Fruit fly (Drosophila melanogaster) whole organism, embryonic: ENCODE measurements around the gene prd1.

Source experiments
- BEAF-32 ChIP-seq: fragments of 200-800 bp; sonication (Bioruptor generic); optimal IDR thresholded peaks from 3 replicates; lab custom pipeline; 2017; ENCODE audit warnings: missing biosample characterization, missing genetic modification characterization, mild to moderate bottlenecking, moderate library complexity, missing genetic modification reagents
- Bteb2 ChIP-seq: fragments of 200-800 bp; sonication (Bioruptor generic); optimal IDR thresholded peaks from 2 replicates; lab custom pipeline; 2016; ENCODE audit warnings: missing biosample characterization, missing genetic modification characterization
- CG10959 ChIP-seq: fragments of 200-800 bp; sonication (Bioruptor generic); IDR thresholded peaks from 2 replicates; pipeline ENCODE4 v1.3.6; 2022; ENCODE audit warnings: missing biosample characterization, missing genetic modification characterization
- CG12942 ChIP-seq: fragments of 200-800 bp; sonication (Bioruptor generic); optimal IDR thresholded peaks from 3 replicates; lab custom pipeline; 2016; ENCODE audit warnings: missing biosample characterization, missing genetic modification characterization
- CG15073 ChIP-seq: fragments of 200-800 bp; sonication (Bioruptor generic); optimal IDR thresholded peaks from 2 replicates; lab custom pipeline; 2016; ENCODE audit warnings: missing biosample characterization, missing genetic modification characterization
- CG1647 ChIP-seq: fragments of 200-800 bp; sonication (Bioruptor generic); optimal IDR thresholded peaks from 3 replicates; lab custom pipeline; 2016; ENCODE audit warnings: missing biosample characterization, missing genetic modification characterization
- CG17328 ChIP-seq: fragments of 200-800 bp; sonication (Bioruptor generic); IDR thresholded peaks from 2 replicates; pipeline ENCODE4 v1.3.6; 2022; ENCODE audit warnings: missing biosample characterization, missing genetic modification characterization
- CG17802 ChIP-seq: fragments of 200-800 bp; sonication (Bioruptor generic); optimal IDR thresholded peaks from 2 replicates; lab custom pipeline; 2018; ENCODE audit warnings: missing biosample characterization, mild to moderate bottlenecking, missing genetic modification characterization, moderate library complexity
- CG18262 ChIP-seq: fragments of 200-800 bp; optimal IDR thresholded peaks from 3 replicates; lab custom pipeline; 2019; ENCODE audit warnings: missing biosample characterization, mild to moderate bottlenecking, missing genetic modification characterization, moderate library complexity
- CG2678 ChIP-seq: fragments of 200-800 bp; sonication (Bioruptor generic); optimal IDR thresholded peaks from 3 replicates; lab custom pipeline; 2019; ENCODE audit warnings: missing biosample characterization, mild to moderate bottlenecking, missing genetic modification characterization, moderate library complexity
- CG30403 ChIP-seq: fragments of 200-800 bp; sonication (Bioruptor generic); optimal IDR thresholded peaks from 3 replicates; lab custom pipeline; 2016; ENCODE audit warnings: missing biosample characterization, missing genetic modification characterization
- CG30431 ChIP-seq: fragments of 200-800 bp; sonication (Bioruptor generic); optimal IDR thresholded peaks from 2 replicates; lab custom pipeline; 2017; ENCODE audit warnings: missing biosample characterization, missing genetic modification characterization
- CG32532 ChIP-seq: fragments of 200-800 bp; sonication (Bioruptor generic); IDR thresholded peaks from 2 replicates; pipeline ENCODE4 v1.3.6; 2022; ENCODE audit warnings: missing biosample characterization, missing genetic modification characterization
- CG34422 ChIP-seq: fragments of 200-800 bp; sonication (Bioruptor generic); IDR thresholded peaks from 3 replicates; pipeline ENCODE4 v1.3.6; 2022; ENCODE audit warnings: missing biosample characterization, missing genetic modification characterization
- CG42726 ChIP-seq: fragments of 200-800 bp; sonication (Bioruptor generic); IDR thresholded peaks from 2 replicates; pipeline ENCODE4 v1.3.6; 2022; ENCODE audit warnings: missing biosample characterization, missing genetic modification characterization; ENCODE audit not compliant: partially characterized antibody
- CG4360 ChIP-seq: fragments of 200-800 bp; sonication (Bioruptor generic); IDR thresholded peaks from 2 replicates; pipeline ENCODE4 v1.3.6; 2022; ENCODE audit warnings: missing biosample characterization, missing genetic modification characterization
- CG6175 ChIP-seq: fragments of 200-800 bp; sonication (Bioruptor generic); IDR thresholded peaks from 3 replicates; pipeline ENCODE4 v1.3.6; 2022; ENCODE audit warnings: missing biosample characterization, missing genetic modification characterization
- CG6654 ChIP-seq: fragments of 200-800 bp; sonication (Bioruptor generic); optimal IDR thresholded peaks from 2 replicates; lab custom pipeline; 2017; ENCODE audit warnings: missing biosample characterization, mild to moderate bottlenecking, missing genetic modification characterization
- CG7372 ChIP-seq: fragments of 200-800 bp; sonication (Bioruptor generic); IDR thresholded peaks from 2 replicates; pipeline ENCODE4 v1.3.6; 2022; ENCODE audit warnings: missing biosample characterization, missing genetic modification characterization
- Deaf1 ChIP-seq: fragments of 200-800 bp; optimal IDR thresholded peaks from 3 replicates; lab custom pipeline; 2019; ENCODE audit warnings: missing biosample characterization, mild to moderate bottlenecking, missing genetic modification characterization, moderate library complexity
- E2f2 ChIP-seq: fragments of 200-800 bp; sonication (Bioruptor generic); IDR thresholded peaks from 2 replicates; pipeline ENCODE4 v1.3.6; 2022; ENCODE audit warnings: missing biosample characterization, missing genetic modification characterization
- Eip74EF ChIP-seq, 2 experiments: fragments of 200-800 bp in 1 of 2; fragments of >200 bp in 1 of 2; sonication (Bioruptor generic) in 1 of 2; optimal IDR thresholded peaks; 2 replicates each; lab custom pipeline; 2017 to 2019; ENCODE audit warnings: missing biosample characterization in 2 of 2, missing genetic modification characterization in 2 of 2, mild to moderate bottlenecking in 1 of 2, moderate library complexity in 1 of 2
- Elba2 ChIP-seq: fragments of 200-800 bp; sonication (Bioruptor generic); optimal IDR thresholded peaks from 3 replicates; lab custom pipeline; 2016; ENCODE audit warnings: missing biosample characterization, missing genetic modification characterization
- HLH4C ChIP-seq: fragments of 200-800 bp; sonication (Bioruptor generic); IDR thresholded peaks from 3 replicates; pipeline ENCODE4 v1.3.6; 2022; ENCODE audit warnings: missing biosample characterization, missing genetic modification characterization; ENCODE audit not compliant: partially characterized antibody
- Nf-YC ChIP-seq: fragments of 200-800 bp; optimal IDR thresholded peaks from 3 replicates; lab custom pipeline; 2019; ENCODE audit warnings: missing biosample characterization, mild to moderate bottlenecking, missing genetic modification characterization, moderate library complexity
- Oaz ChIP-seq: fragments of 200-800 bp; sonication (Bioruptor generic); IDR thresholded peaks from 2 replicates; pipeline ENCODE4 v1.3.6; 2022; ENCODE audit warnings: missing biosample characterization, missing genetic modification characterization
- PHDP ChIP-seq: fragments of 200-800 bp; sonication (Bioruptor generic); optimal IDR thresholded peaks from 3 replicates; lab custom pipeline; 2018; ENCODE audit warnings: missing biosample characterization, mild to moderate bottlenecking, missing genetic modification characterization, moderate library complexity
- Scr ChIP-seq: fragments of 200-800 bp; sonication (Bioruptor generic); IDR thresholded peaks from 2 replicates; pipeline ENCODE4 v1.3.6; 2022; ENCODE audit warnings: missing biosample characterization, missing genetic modification characterization; ENCODE audit not compliant: partially characterized antibody
- Sox100B ChIP-seq: fragments of 200-800 bp; sonication (Bioruptor generic); optimal IDR thresholded peaks from 3 replicates; lab custom pipeline; 2018; ENCODE audit warnings: missing biosample characterization, mild to moderate bottlenecking, missing genetic modification characterization
- ab ChIP-seq: fragments of 200-800 bp; sonication (Bioruptor generic); optimal IDR thresholded peaks from 2 replicates; lab custom pipeline; 2016; ENCODE audit warnings: missing biosample characterization, missing genetic modification characterization
- ash1 ChIP-seq: fragments of 200-800 bp; sonication (Bioruptor generic); optimal IDR thresholded peaks from 2 replicates; lab custom pipeline; 2018; ENCODE audit warnings: missing biosample characterization, mild to moderate bottlenecking, missing genetic modification characterization
- az2 ChIP-seq: fragments of 200-800 bp; sonication (Bioruptor generic); optimal IDR thresholded peaks from 3 replicates; lab custom pipeline; 2016; ENCODE audit warnings: missing biosample characterization, missing genetic modification characterization
- bbx ChIP-seq: fragments of 200-800 bp; sonication (Bioruptor generic); IDR thresholded peaks from 2 replicates; pipeline ENCODE4 v1.3.6; 2022; ENCODE audit warnings: missing biosample characterization, missing genetic modification characterization; ENCODE audit not compliant: partially characterized antibody
- bcd ChIP-seq: fragments of 200-800 bp; sonication (Bioruptor generic); optimal IDR thresholded peaks from 2 replicates; lab custom pipeline; 2017; ENCODE audit warnings: missing biosample characterization, mild to moderate bottlenecking, missing genetic modification characterization
- cad ChIP-seq: fragments of >200 bp; optimal IDR thresholded peaks from 2 replicates; lab custom pipeline; 2017; ENCODE audit warnings: missing biosample characterization, missing genetic modification characterization
- croc ChIP-seq: fragments of 200-800 bp; sonication (Bioruptor generic); conservative IDR thresholded peaks from 3 replicates; pipeline ENCODE4 v1.3.6; 2022; ENCODE audit warnings: missing biosample characterization, missing genetic modification characterization
- disco-r ChIP-seq: fragments of 200-800 bp; sonication (Bioruptor generic); optimal IDR thresholded peaks from 2 replicates; lab custom pipeline; 2016; ENCODE audit warnings: missing biosample characterization, missing genetic modification characterization
- ems ChIP-seq: fragments of 200-800 bp; sonication (Bioruptor generic); optimal IDR thresholded peaks from 3 replicates; lab custom pipeline; 2016; ENCODE audit warnings: missing biosample characterization, missing genetic modification characterization
- exex ChIP-seq: fragments of 200-800 bp; sonication (Bioruptor generic); optimal IDR thresholded peaks from 4 replicates; lab custom pipeline; 2018; ENCODE audit warnings: missing biosample characterization, mild to moderate bottlenecking, missing genetic modification characterization, moderate library complexity
- fd102C ChIP-seq: fragments of 200-800 bp; sonication (Bioruptor generic); optimal IDR thresholded peaks from 2 replicates; lab custom pipeline; 2018; ENCODE audit warnings: missing biosample characterization, mild to moderate bottlenecking, missing genetic modification characterization, moderate library complexity
- hbn ChIP-seq: fragments of 200-800 bp; sonication (Bioruptor generic); IDR thresholded peaks from 2 replicates; pipeline ENCODE4 v1.3.6; 2022; ENCODE audit warnings: missing biosample characterization, missing genetic modification characterization; ENCODE audit not compliant: partially characterized antibody
- hkb ChIP-seq, 2 experiments: fragments of 200-800 bp in 1 of 2; fragments of >200 bp in 1 of 2; sonication (Bioruptor generic) in 1 of 2; IDR thresholded peaks in 1 of 2; optimal IDR thresholded peaks in 1 of 2; 2 replicates each; pipeline versions ENCODE4 v1.3.6 to Lab custom; 2017 to 2022; ENCODE audit warnings: missing biosample characterization in 1 of 2, missing genetic modification characterization in 1 of 2
- jing ChIP-seq: fragments of 200-800 bp; sonication (Bioruptor generic); optimal IDR thresholded peaks from 2 replicates; lab custom pipeline; 2018; ENCODE audit warnings: missing biosample characterization, mild to moderate bottlenecking, missing genetic modification characterization
- luna ChIP-seq: fragments of 200-800 bp; sonication (Bioruptor generic); optimal IDR thresholded peaks from 2 replicates; lab custom pipeline; 2016; ENCODE audit warnings: missing biosample characterization, missing genetic modification characterization
- nerfin-1 ChIP-seq: fragments of 200-800 bp; sonication (Bioruptor generic); optimal IDR thresholded peaks from 3 replicates; lab custom pipeline; 2019; ENCODE audit warnings: missing biosample characterization, mild to moderate bottlenecking, missing genetic modification characterization, moderate library complexity
- p53 ChIP-seq: fragments of 200-800 bp; sonication (Bioruptor generic); optimal IDR thresholded peaks from 2 replicates; lab custom pipeline; 2016; ENCODE audit warnings: missing biosample characterization, missing genetic modification characterization
- pfk ChIP-seq: fragments of 200-800 bp; sonication (Bioruptor generic); optimal IDR thresholded peaks from 2 replicates; lab custom pipeline; 2018; ENCODE audit warnings: missing biosample characterization, mild to moderate bottlenecking, missing genetic modification characterization, moderate library complexity
- run ChIP-seq: fragments of 200-800 bp; sonication (Bioruptor generic); optimal IDR thresholded peaks from 3 replicates; lab custom pipeline; 2018; ENCODE audit warnings: missing biosample characterization, mild to moderate bottlenecking, missing genetic modification characterization
- schlank ChIP-seq: fragments of 200-800 bp; sonication (Bioruptor generic); optimal IDR thresholded peaks from 2 replicates; lab custom pipeline; 2018; ENCODE audit warnings: missing biosample characterization, mild to moderate bottlenecking, missing genetic modification characterization
- sqz ChIP-seq: fragments of 200-800 bp; sonication (Bioruptor generic); optimal IDR thresholded peaks from 3 replicates; lab custom pipeline; 2018; ENCODE audit warnings: missing biosample characterization, mild to moderate bottlenecking, missing genetic modification characterization

prd1 gene

dm6 chr3R:11773999-11774397, 12.8 kb downstream of the prd1 start (continued):
- TF ChIP-seq p53, result no peak
- TF ChIP-seq hkb (optimal IDR thresholded peaks at IDR 0.05; lab: Kevin White, UChicago), result no peak
- TF ChIP-seq hkb (GFP tag; IDR thresholded peaks at IDR 0.05; lab: Robert Waterston, UW), result no peak
- peak; percentile 60 for TF ChIP-seq sqz
- TF ChIP-seq CG2678 (tag; lab: Kevin White, UChicago), result peak; percentile 93
- no peak; the same call in 1 of the 2 replicates for TF ChIP-seq CG7372
- no peak for TF ChIP-seq hbn (GFP tag; lab: Robert Waterston, UW)
- TF ChIP-seq CG30431, result no peak
- peak; percentile 36 for TF ChIP-seq CG12942 (GFP tag; lab: Kevin White, UChicago)
- TF ChIP-seq CG30403 (GFP tag; lab: Kevin White, UChicago), result peak; percentile 79
- TF ChIP-seq Bteb2 (GFP tag; lab: Kevin White, UChicago), result peak; percentile 25
- TF ChIP-seq fd102C (GFP tag; lab: Kevin White, UChicago), result no peak
- peak; percentile 87 for TF ChIP-seq CG18262 (tag; lab: Kevin White, UChicago)
- TF ChIP-seq CG34422, result no peak
- no peak for TF ChIP-seq ash1 (GFP tag; lab: Kevin White, UChicago)
- TF ChIP-seq exex (tag; lab: Kevin White, UChicago), result peak; percentile 42
- TF ChIP-seq CG4360 (GFP tag; lab: Robert Waterston, UW), result no peak
- peak; percentile 40 for TF ChIP-seq Deaf1 (tag; lab: Kevin White, UChicago)
- peak; percentile 62 for TF ChIP-seq az2 (GFP tag; lab: Kevin White, UChicago)
- TF ChIP-seq PHDP (tag; lab: Kevin White, UChicago), result peak; percentile 80
- TF ChIP-seq CG32532 (GFP tag; lab: Robert Waterston, UW), result no peak
- no peak for TF ChIP-seq Scr (GFP tag; lab: Robert Waterston, UW)
- no peak for TF ChIP-seq Elba2 (GFP tag; lab: Kevin White, UChicago)
- TF ChIP-seq BEAF-32 (GFP tag; lab: Kevin White, UChicago), result no peak
- no peak for TF ChIP-seq CG10959 (GFP tag; lab: Robert Waterston, UW)
- TF ChIP-seq cad (GFP tag; lab: Kevin White, UChicago), result no peak
- no peak; the same call in 1 of the 2 replicates for TF ChIP-seq CG17328 (GFP tag; lab: Robert Waterston, UW)
- TF ChIP-seq schlank (tag; lab: Kevin White, UChicago), result no peak
- peak; percentile 61 for TF ChIP-seq run (tag; lab: Kevin White, UChicago)
- TF ChIP-seq jing (GFP tag; lab: Kevin White, UChicago), result no peak
- no peak for TF ChIP-seq HLH4C (GFP tag; lab: Robert Waterston, UW)
- no peak for TF ChIP-seq CG15073
- no peak for TF ChIP-seq CG6654 (GFP tag; lab: Kevin White, UChicago)
- TF ChIP-seq CG6175, result no peak
- no peak for TF ChIP-seq CG42726 (GFP tag; lab: Robert Waterston, UW)
- TF ChIP-seq disco-r (GFP tag; lab: Kevin White, UChicago), result peak; percentile 4
- peak; percentile 43; the same call in 2 of the 3 replicates for TF ChIP-seq croc (GFP tag; lab: Robert Waterston, UW)
- TF ChIP-seq CG1647 (GFP tag; lab: Kevin White, UChicago), result no peak
- TF ChIP-seq luna, result no peak
- TF ChIP-seq ab, result no peak
- TF ChIP-seq E2f2 (GFP tag; lab: Robert Waterston, UW), result peak; percentile 28; the same call in 1 of the 2 replicates
- no peak for TF ChIP-seq CG17802 (tag; lab: Kevin White, UChicago)
- TF ChIP-seq Eip74EF (GFP tag; optimal IDR thresholded peaks at IDR 0.05; lab: Kevin White, UChicago), result peak in 1 of 2 experiments; percentile 61
- TF ChIP-seq bbx (GFP tag; lab: Robert Waterston, UW), result no peak
- peak; percentile 68 for TF ChIP-seq Nf-YC (tag; lab: Kevin White, UChicago)
- no peak for TF ChIP-seq nerfin-1
- no peak for TF ChIP-seq pfk
- peak; percentile 80 for TF ChIP-seq Sox100B (GFP tag; lab: Kevin White, UChicago)
- TF ChIP-seq ems, result no peak
- peak; percentile 63 for TF ChIP-seq bcd (GFP tag; lab: Kevin White, UChicago)
- TF ChIP-seq Oaz (GFP tag; lab: Robert Waterston, UW), result 0 out of 2 replicates have a peak, but pooled peaks have one; percentile 23
